Fruit fly (Drosophila melanogaster) whole organism, embryonic: ENCODE measurements around the gene CG7006.

Experiments
- BEAF-32 ChIP-seq: fragments of 200-800 bp; sonication (Bioruptor generic); optimal IDR thresholded peaks from 3 replicates; lab custom pipeline; 2017; ENCODE audit warnings: missing biosample characterization, missing genetic modification characterization, mild to moderate bottlenecking, moderate library complexity, missing genetic modification reagents
- CG10321 ChIP-seq: fragments of 200-800 bp; sonication (Bioruptor generic); IDR thresholded peaks from 2 replicates; pipeline ENCODE4 v1.3.6; 2022; ENCODE audit warnings: missing biosample characterization, missing genetic modification characterization
- CG13775 ChIP-seq: fragments of 200-800 bp; sonication (Bioruptor generic); optimal IDR thresholded peaks from 3 replicates; lab custom pipeline; 2017; ENCODE audit warnings: missing biosample characterization, mild to moderate bottlenecking, missing genetic modification characterization
- CG15696 ChIP-seq: fragments of 200-800 bp; sonication (Bioruptor generic); optimal IDR thresholded peaks from 2 replicates; lab custom pipeline; 2019; ENCODE audit warnings: missing biosample characterization, mild to moderate bottlenecking, missing genetic modification characterization, moderate library complexity
- CG1603 ChIP-seq: fragments of 200-800 bp; sonication (Bioruptor generic); optimal IDR thresholded peaks from 2 replicates; lab custom pipeline; 2019; ENCODE audit warnings: missing biosample characterization, mild to moderate bottlenecking, missing genetic modification characterization, moderate library complexity
- CG17186 ChIP-seq: fragments of 200-800 bp; sonication (Bioruptor generic); optimal IDR thresholded peaks from 3 replicates; lab custom pipeline; 2017; ENCODE audit warnings: missing biosample characterization, missing genetic modification reagents, missing genetic modification characterization
- CG2120 ChIP-seq: fragments of 200-800 bp; sonication (Bioruptor generic); optimal IDR thresholded peaks from 3 replicates; lab custom pipeline; 2016; ENCODE audit warnings: missing biosample characterization, missing genetic modification characterization
- CG30403 ChIP-seq: fragments of 200-800 bp; sonication (Bioruptor generic); optimal IDR thresholded peaks from 3 replicates; lab custom pipeline; 2016; ENCODE audit warnings: missing biosample characterization, missing genetic modification characterization
- CG30431 ChIP-seq: fragments of 200-800 bp; sonication (Bioruptor generic); optimal IDR thresholded peaks from 2 replicates; lab custom pipeline; 2017; ENCODE audit warnings: missing biosample characterization, missing genetic modification characterization
- CG31224 ChIP-seq: fragments of 200-800 bp; sonication (Bioruptor generic); IDR thresholded peaks from 2 replicates; pipeline ENCODE4 v1.3.6; 2022; ENCODE audit warnings: missing biosample characterization, missing genetic modification characterization
- CG34422 ChIP-seq: fragments of 200-800 bp; sonication (Bioruptor generic); IDR thresholded peaks from 3 replicates; pipeline ENCODE4 v1.3.6; 2022; ENCODE audit warnings: missing biosample characterization, missing genetic modification characterization
- CG42726 ChIP-seq: fragments of 200-800 bp; sonication (Bioruptor generic); IDR thresholded peaks from 2 replicates; pipeline ENCODE4 v1.3.6; 2022; ENCODE audit warnings: missing biosample characterization, missing genetic modification characterization; ENCODE audit not compliant: partially characterized antibody
- CG4404 ChIP-seq: fragments of 200-800 bp; sonication (Bioruptor generic); IDR thresholded peaks from 2 replicates; pipeline ENCODE4 v1.3.6; 2022; ENCODE audit warnings: missing biosample characterization, missing genetic modification characterization
- CG4730 ChIP-seq: fragments of 200-800 bp; sonication (Bioruptor generic); IDR thresholded peaks from 2 replicates; pipeline ENCODE4 v1.3.6; 2022; ENCODE audit warnings: missing biosample characterization, missing genetic modification characterization
- CG6654 ChIP-seq: fragments of 200-800 bp; sonication (Bioruptor generic); optimal IDR thresholded peaks from 2 replicates; lab custom pipeline; 2017; ENCODE audit warnings: missing biosample characterization, mild to moderate bottlenecking, missing genetic modification characterization
- CG8281 ChIP-seq: fragments of 200-800 bp; sonication (Bioruptor generic); optimal IDR thresholded peaks from 2 replicates; lab custom pipeline; 2018; ENCODE audit warnings: missing biosample characterization, mild to moderate bottlenecking, missing genetic modification characterization, moderate library complexity
- CG8478 ChIP-seq: fragments of >200 bp; optimal IDR thresholded peaks from 2 replicates; lab custom pipeline; 2018
- Dp ChIP-seq: fragments of 200-800 bp; sonication (Bioruptor generic); optimal IDR thresholded peaks from 2 replicates; lab custom pipeline; 2018; ENCODE audit warnings: missing biosample characterization, mild to moderate bottlenecking, missing genetic modification characterization, moderate library complexity
- Dref ChIP-seq: fragments of 200-800 bp; sonication (Bioruptor generic); IDR thresholded peaks from 2 replicates; pipeline ENCODE4 v1.3.6; 2022; ENCODE audit warnings: missing biosample characterization, missing genetic modification characterization
- Drgx ChIP-seq: fragments of 200-800 bp; sonication (Bioruptor generic); IDR thresholded peaks from 2 replicates; pipeline ENCODE4 v1.3.6; 2022; ENCODE audit warnings: missing biosample characterization, missing genetic modification characterization
- HLH3B ChIP-seq: fragments of 200-800 bp; sonication (Bioruptor generic); IDR thresholded peaks from 2 replicates; pipeline ENCODE4 v1.3.6; 2022; ENCODE audit warnings: missing biosample characterization, missing genetic modification characterization
- HLHmδ ChIP-seq: fragments of 200-800 bp; sonication (Bioruptor generic); optimal IDR thresholded peaks from 2 replicates; lab custom pipeline; 2018; ENCODE audit warnings: missing biosample characterization, mild to moderate bottlenecking, missing genetic modification characterization, moderate library complexity
- Lpt ChIP-seq: fragments of >200 bp; optimal IDR thresholded peaks from 2 replicates; lab custom pipeline; 2018; ENCODE audit warnings: missing biosample characterization, missing genetic modification characterization
- MESR4 ChIP-seq: fragments of 200-800 bp; sonication (Bioruptor generic); optimal IDR thresholded peaks from 2 replicates; lab custom pipeline; 2018; ENCODE audit warnings: missing biosample characterization, mild to moderate bottlenecking, missing genetic modification characterization, moderate library complexity
- Max ChIP-seq: fragments of 200-800 bp; sonication (Bioruptor generic); optimal IDR thresholded peaks from 2 replicates; lab custom pipeline; 2016; ENCODE audit warnings: missing biosample characterization, mild to moderate bottlenecking, missing genetic modification characterization
- Med ChIP-seq: fragments of 200-800 bp; sonication (Bioruptor generic); peaks from one replicate; lab custom pipeline; 2016; ENCODE audit warnings: missing biosample characterization, missing genetic modification characterization, mild to moderate bottlenecking, inconsistent platforms, moderate library complexity
- NFAT ChIP-seq: fragments of 200-800 bp; sonication (Bioruptor generic); IDR thresholded peaks from 2 replicates; pipeline ENCODE4 v1.3.6; 2022; ENCODE audit warnings: missing biosample characterization, missing genetic modification characterization
- Oaz ChIP-seq: fragments of 200-800 bp; sonication (Bioruptor generic); IDR thresholded peaks from 2 replicates; pipeline ENCODE4 v1.3.6; 2022; ENCODE audit warnings: missing biosample characterization, missing genetic modification characterization
- Pdp1 ChIP-seq, 2 experiments: fragments of 200-800 bp; sonication (Bioruptor generic); optimal IDR thresholded peaks; 3 replicates each; lab custom pipeline; 2016; ENCODE audit warnings: missing biosample characterization in 2 of 2, missing genetic modification characterization in 2 of 2, mild to moderate bottlenecking in 1 of 2, moderate library complexity in 1 of 2
- Ptx1 ChIP-seq: fragments of 200-800 bp; sonication (Bioruptor generic); IDR thresholded peaks from 2 replicates; pipeline ENCODE4 v1.3.6; 2022; ENCODE audit warnings: missing biosample characterization, missing genetic modification characterization
- Xrp1 ChIP-seq: fragments of 200-800 bp; sonication (Bioruptor generic); IDR thresholded peaks from 2 replicates; pipeline ENCODE4 v1.3.6; 2022; ENCODE audit warnings: missing biosample characterization, missing genetic modification characterization
- bigmax ChIP-seq: fragments of 200-800 bp; sonication (Bioruptor generic); optimal IDR thresholded peaks from 2 replicates; lab custom pipeline; 2018; ENCODE audit warnings: missing biosample characterization, mild to moderate bottlenecking, missing genetic modification characterization
- cato ChIP-seq: fragments of 200-800 bp; sonication (Bioruptor generic); optimal IDR thresholded peaks from 2 replicates; lab custom pipeline; 2016; ENCODE audit warnings: missing biosample characterization, missing genetic modification characterization, borderline replicate concordance
- cg ChIP-seq: fragments of 200-800 bp; sonication (Bioruptor generic); optimal IDR thresholded peaks from 3 replicates; lab custom pipeline; 2019; ENCODE audit warnings: missing biosample characterization, mild to moderate bottlenecking, missing genetic modification characterization, moderate library complexity
- da ChIP-seq: fragments of 200-800 bp; sonication (Bioruptor generic); optimal IDR thresholded peaks from 2 replicates; lab custom pipeline; 2016; ENCODE audit warnings: missing biosample characterization, missing genetic modification characterization
- dysf ChIP-seq: fragments of 200-800 bp; sonication (Bioruptor generic); IDR thresholded peaks from 3 replicates; pipeline ENCODE4 v1.3.6; 2022; ENCODE audit warnings: missing biosample characterization, missing genetic modification characterization
- en ChIP-seq: fragments of 200-800 bp; sonication (Bioruptor generic); optimal IDR thresholded peaks from 2 replicates; lab custom pipeline; 2016; ENCODE audit warnings: missing biosample characterization, missing genetic modification characterization
- esg ChIP-seq: fragments of 200-800 bp; sonication (Bioruptor generic); conservative IDR thresholded peaks from 2 replicates; pipeline ENCODE4 v1.3.6; 2022; ENCODE audit warnings: missing biosample characterization, missing genetic modification characterization
- gcm ChIP-seq: fragments of 200-800 bp; sonication (Bioruptor generic); optimal IDR thresholded peaks from 2 replicates; lab custom pipeline; 2019; ENCODE audit warnings: missing biosample characterization, mild to moderate bottlenecking, missing genetic modification characterization, moderate library complexity
- h ChIP-seq: fragments of >200 bp; optimal IDR thresholded peaks from 2 replicates; lab custom pipeline; 2017
- hbn ChIP-seq: fragments of 200-800 bp; sonication (Bioruptor generic); IDR thresholded peaks from 2 replicates; pipeline ENCODE4 v1.3.6; 2022; ENCODE audit warnings: missing biosample characterization, missing genetic modification characterization; ENCODE audit not compliant: partially characterized antibody
- ind ChIP-seq: fragments of 200-800 bp; sonication (Bioruptor generic); optimal IDR thresholded peaks from 3 replicates; lab custom pipeline; 2016; ENCODE audit warnings: missing biosample characterization, missing genetic modification characterization
- insv ChIP-seq, 2 experiments: fragments of 200-800 bp; sonication (Bioruptor generic); optimal IDR thresholded peaks; 3 replicates each; lab custom pipeline; 2016 to 2018; ENCODE audit warnings: missing biosample characterization in 2 of 2, missing genetic modification characterization in 2 of 2
- peb ChIP-seq: fragments of 200-800 bp; sonication (Bioruptor generic); IDR thresholded peaks from 2 replicates; pipeline ENCODE4 v1.3.6; 2022; ENCODE audit warnings: missing biosample characterization, missing genetic modification characterization
- pnt ChIP-seq: fragments of 200-800 bp; sonication (Bioruptor generic); optimal IDR thresholded peaks from 3 replicates; lab custom pipeline; 2016; ENCODE audit warnings: missing biosample characterization, missing genetic modification characterization
- pzg ChIP-seq: fragments of 200-800 bp; sonication (Bioruptor generic); optimal IDR thresholded peaks from 3 replicates; lab custom pipeline; 2018; ENCODE audit warnings: missing biosample characterization, mild to moderate bottlenecking, missing genetic modification characterization, moderate library complexity
- ssp ChIP-seq: fragments of 200-800 bp; sonication (Bioruptor generic); IDR thresholded peaks from 2 replicates; pipeline ENCODE4 v1.3.6; 2022; ENCODE audit warnings: missing biosample characterization, missing genetic modification characterization
- tin ChIP-seq: fragments of 200-800 bp; sonication (Bioruptor generic); optimal IDR thresholded peaks from 3 replicates; lab custom pipeline; 2016; ENCODE audit warnings: missing biosample characterization, missing genetic modification characterization
- unpg ChIP-seq: fragments of 200-800 bp; sonication (Bioruptor generic); optimal IDR thresholded peaks from 3 replicates; lab custom pipeline; 2018; ENCODE audit warnings: missing biosample characterization, mild to moderate bottlenecking, missing genetic modification characterization, moderate library complexity
- yki ChIP-seq: fragments of >200 bp; optimal IDR thresholded peaks from 3 replicates; lab custom pipeline; 2018
- zen ChIP-seq: fragments of 200-800 bp; sonication (Bioruptor generic); optimal IDR thresholded peaks from 3 replicates; lab custom pipeline; 2018; ENCODE audit warnings: missing biosample characterization, mild to moderate bottlenecking, missing genetic modification characterization, moderate library complexity

Gene CG7006

DNA sequence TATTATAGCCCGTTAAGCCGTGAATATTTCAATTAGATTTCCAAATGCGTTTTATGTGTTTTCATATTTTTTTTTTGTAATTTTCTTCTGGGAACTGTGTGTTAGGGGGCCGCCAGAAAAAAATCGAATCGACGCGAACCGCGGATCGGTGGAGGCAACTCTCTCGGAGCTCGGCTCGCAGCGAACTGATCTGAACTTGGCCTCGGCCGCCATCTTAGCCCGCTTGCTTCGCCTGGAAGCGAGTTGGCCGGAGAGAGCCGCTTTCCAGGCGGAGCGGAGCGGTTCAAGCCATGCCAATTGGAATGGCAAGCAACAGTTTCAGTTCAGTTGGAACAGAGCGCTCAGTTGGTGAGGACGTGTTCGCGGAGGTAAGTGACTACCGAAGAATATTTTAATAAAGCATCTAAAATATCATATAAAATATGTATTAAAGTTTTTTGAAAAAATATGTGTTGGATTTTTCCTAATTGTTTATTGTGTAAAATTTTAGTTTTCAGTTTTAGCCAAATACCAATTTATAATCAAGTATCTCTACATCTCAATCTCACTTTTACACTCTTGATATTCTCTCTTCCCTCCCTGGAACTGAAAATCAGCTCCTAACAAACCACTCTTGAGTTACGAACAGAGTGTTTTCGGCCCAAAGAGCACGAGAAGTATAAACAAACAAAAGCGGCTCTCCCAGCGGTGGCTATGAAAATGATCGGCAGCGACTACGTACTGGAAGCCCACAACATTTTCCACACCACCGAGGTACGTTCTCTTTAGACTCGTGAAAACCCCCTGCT, 44.2 kb downstream of the CG7006 start, which contains the start of the genes CG31121 and CG11069 (continued):
- TF ChIP-seq CG10321 (GFP tag; lab: Robert Waterston, UW), result no peak
- TF ChIP-seq CG34422, result 0 out of 3 replicates have a peak, but pooled peaks have one; percentile 9
- no peak for TF ChIP-seq CG17186 (GFP tag; lab: Kevin White, UChicago)
- no peak for TF ChIP-seq HLHmδ (GFP tag; lab: Kevin White, UChicago)
- no peak for TF ChIP-seq zen (tag; lab: Kevin White, UChicago)
- TF ChIP-seq BEAF-32, result no peak
- no peak for TF ChIP-seq bigmax (GFP tag; lab: Kevin White, UChicago)
- no peak for TF ChIP-seq CG30403
- TF ChIP-seq Max (GFP tag; lab: Kevin White, UChicago), result no peak
- no peak for TF ChIP-seq CG6654 (GFP tag; lab: Kevin White, UChicago)
- TF ChIP-seq CG4730 (GFP tag; lab: Robert Waterston, UW), result no peak
- no peak for TF ChIP-seq Ptx1
- 0 out of 2 replicates have a peak, but pooled peaks have one; percentile 5 for TF ChIP-seq Xrp1 (GFP tag; lab: Robert Waterston, UW)
- no peak for TF ChIP-seq Oaz (GFP tag; lab: Robert Waterston, UW)
- TF ChIP-seq ind (GFP tag; lab: Kevin White, UChicago), result no peak
- TF ChIP-seq insv (GFP tag; optimal IDR thresholded peaks at IDR 0.05; lab: Kevin White, UChicago), result peak in 1 of 2 experiments; percentile 88
- no peak for TF ChIP-seq gcm (GFP tag; lab: Kevin White, UChicago)
- TF ChIP-seq CG13775 (GFP tag; lab: Kevin White, UChicago), result no peak
- TF ChIP-seq CG1603 (tag; lab: Kevin White, UChicago), result no peak
- TF ChIP-seq CG31224 (GFP tag; lab: Robert Waterston, UW), result no peak
- TF ChIP-seq Pdp1 (GFP tag; optimal IDR thresholded peaks at IDR 0.05; lab: Kevin White, UChicago), result no peak
- no peak for TF ChIP-seq dysf (GFP tag; lab: Robert Waterston, UW)
- TF ChIP-seq unpg (GFP tag; lab: Kevin White, UChicago), result no peak
- TF ChIP-seq NFAT (GFP tag; lab: Robert Waterston, UW), result no peak
- TF ChIP-seq CG42726 (GFP tag; lab: Robert Waterston, UW), result peak; percentile 45; the same call in 1 of the 2 replicates
- TF ChIP-seq MESR4, result no peak
- TF ChIP-seq esg, result no peak
- TF ChIP-seq CG30431 (GFP tag; lab: Kevin White, UChicago), result no peak
- peak; percentile 45; the same call in 1 of the 2 replicates for TF ChIP-seq Drgx (GFP tag; lab: Robert Waterston, UW)
- no peak for TF ChIP-seq da
- TF ChIP-seq Lpt (GFP tag; lab: Kevin White, UChicago), result no peak
- TF ChIP-seq CG15696 (tag; lab: Kevin White, UChicago), result no peak
- TF ChIP-seq pnt (GFP tag; lab: Kevin White, UChicago), result no peak
- no peak for TF ChIP-seq CG8478
- no peak for TF ChIP-seq yki (lab: Kevin White, UChicago)
- no peak for TF ChIP-seq cato
- no peak for TF ChIP-seq h (lab: Kevin White, UChicago)
- no peak for TF ChIP-seq tin (GFP tag; lab: Kevin White, UChicago)
- TF ChIP-seq CG2120 (GFP tag; lab: Kevin White, UChicago), result no peak
- no peak for TF ChIP-seq ssp
- no peak for TF ChIP-seq CG8281 (tag; lab: Kevin White, UChicago)
- TF ChIP-seq en (GFP tag; lab: Kevin White, UChicago), result no peak
- TF ChIP-seq HLH3B, result no peak
- no peak for TF ChIP-seq CG4404 (GFP tag; lab: Robert Waterston, UW)
- TF ChIP-seq peb (GFP tag; lab: Robert Waterston, UW), result no peak
- TF ChIP-seq Dref, result no peak
- TF ChIP-seq pzg, result no peak
- no peak for TF ChIP-seq cg (GFP tag; lab: Kevin White, UChicago)
- no peak for TF ChIP-seq hbn
- peak; percentile 31 for TF ChIP-seq Med (GFP tag; lab: Kevin White, UChicago)
- TF ChIP-seq Dp, result no peak
